Fruit fly (Drosophila melanogaster) Kc167 (cell line): ENCODE data around the gene CG15034.

Experiments used
- Myc ChIP-seq: fragments of >200 bp; optimal IDR thresholded peaks from 2 replicates; lab custom pipeline; 2017; ENCODE audit warnings: missing external identifiers
- Sin3A ChIP-seq: fragments of >200 bp; optimal IDR thresholded peaks from 2 replicates; lab custom pipeline; 2018; ENCODE audit warnings: missing external identifiers
- h ChIP-seq: fragments of >200 bp; optimal IDR thresholded peaks from 3 replicates; lab custom pipeline; 2018; ENCODE audit warnings: missing external identifiers
- insv ChIP-seq: fragments of >200 bp; optimal IDR thresholded peaks from 3 replicates; lab custom pipeline; 2018; ENCODE audit warnings: missing external identifiers
- psq ChIP-seq: fragments of >200 bp; optimal IDR thresholded peaks from 2 replicates; lab custom pipeline; 2017; ENCODE audit warnings: missing external identifiers
- ttk ChIP-seq: sonication (Bioruptor generic); optimal IDR thresholded peaks from 2 replicates; lab custom pipeline; 2017; ENCODE audit warnings: missing external identifiers

The CG15034 gene

dm6 chrX:7307478-7308200, 39.7 kb downstream of the CG15034 start, which contains the start of gene brk:
Gene brk (plus strand): TSS chrX:7307939.
- TF ChIP-seq psq (no peak), ttk (lab: Kevin White, UChicago) (no peak), Myc (lab: Kevin White, UChicago) (no peak), h (lab: Kevin White, UChicago) (no peak), insv (lab: Kevin White, UChicago) (no peak), Sin3A (lab: Kevin White, UChicago) (no peak)

- TF ChIP-seq ttk (lab: Kevin White, UChicago): no peak
- TF ChIP-seq psq: no peak
- no peak for TF ChIP-seq h (lab: Kevin White, UChicago)
- TF ChIP-seq insv (lab: Kevin White, UChicago): no peak
- no peak for TF ChIP-seq Myc (lab: Kevin White, UChicago)
- TF ChIP-seq Sin3A (lab: Kevin White, UChicago): no peak
These were observed 40.5 kb downstream of the CG15034 start for dm6 chrX:7306538-7307477.

- TF ChIP-seq insv (lab: Kevin White, UChicago): no peak
These were observed 41.5 kb downstream of the CG15034 start for dm6 chrX:7305753-7306338.

- TF ChIP-seq ttk (lab: Kevin White, UChicago) (no peak), Myc (lab: Kevin White, UChicago) (no peak), Sin3A (lab: Kevin White, UChicago) (no peak), psq (no peak), h (lab: Kevin White, UChicago) (no peak), insv (lab: Kevin White, UChicago) (no peak)
These were observed 42.4 kb downstream of the CG15034 start for dm6 chrX:7304798-7305447.

dm6 chrX:7303848-7304427, 43.4 kb downstream of the CG15034 start:
- no peak for TF ChIP-seq Myc (lab: Kevin White, UChicago)
- no peak for TF ChIP-seq h (lab: Kevin White, UChicago)
- no peak for TF ChIP-seq psq
- no peak for TF ChIP-seq insv (lab: Kevin White, UChicago)
- TF ChIP-seq Sin3A (lab: Kevin White, UChicago): no peak

dm6 chrX:7302329-7302728, 45.0 kb downstream of the CG15034 start:
- TF ChIP-seq h (lab: Kevin White, UChicago) (no peak), Myc (lab: Kevin White, UChicago) (no peak), psq (no peak), insv (lab: Kevin White, UChicago) (no peak), ttk (lab: Kevin White, UChicago) (no peak), Sin3A (lab: Kevin White, UChicago) (no peak)

dm6 chrX:7301351-7302328, 45.7 kb downstream of the CG15034 start:
- TF ChIP-seq psq (no peak), insv (lab: Kevin White, UChicago) (no peak), ttk (lab: Kevin White, UChicago) (no peak), Myc (lab: Kevin White, UChicago) (no peak), h (lab: Kevin White, UChicago) (no peak), Sin3A (lab: Kevin White, UChicago) (no peak)

dm6 chrX:7300722-7301350, 46.5 kb downstream of the CG15034 start:
- TF ChIP-seq insv (lab: Kevin White, UChicago): no peak
- TF ChIP-seq ttk (lab: Kevin White, UChicago): no peak
- no peak for TF ChIP-seq Myc (lab: Kevin White, UChicago)
- TF ChIP-seq Sin3A (lab: Kevin White, UChicago): no peak
- TF ChIP-seq psq: no peak
- no peak for TF ChIP-seq h (lab: Kevin White, UChicago)

dm6 chrX:7300356-7300721, 47.0 kb downstream of the CG15034 start:
- TF ChIP-seq ttk (lab: Kevin White, UChicago) (no peak), Myc (lab: Kevin White, UChicago) (no peak)
